Fruit fly (Drosophila melanogaster): ENCODE data around the gene Lk6.

The Lk6 gene

DNA sequence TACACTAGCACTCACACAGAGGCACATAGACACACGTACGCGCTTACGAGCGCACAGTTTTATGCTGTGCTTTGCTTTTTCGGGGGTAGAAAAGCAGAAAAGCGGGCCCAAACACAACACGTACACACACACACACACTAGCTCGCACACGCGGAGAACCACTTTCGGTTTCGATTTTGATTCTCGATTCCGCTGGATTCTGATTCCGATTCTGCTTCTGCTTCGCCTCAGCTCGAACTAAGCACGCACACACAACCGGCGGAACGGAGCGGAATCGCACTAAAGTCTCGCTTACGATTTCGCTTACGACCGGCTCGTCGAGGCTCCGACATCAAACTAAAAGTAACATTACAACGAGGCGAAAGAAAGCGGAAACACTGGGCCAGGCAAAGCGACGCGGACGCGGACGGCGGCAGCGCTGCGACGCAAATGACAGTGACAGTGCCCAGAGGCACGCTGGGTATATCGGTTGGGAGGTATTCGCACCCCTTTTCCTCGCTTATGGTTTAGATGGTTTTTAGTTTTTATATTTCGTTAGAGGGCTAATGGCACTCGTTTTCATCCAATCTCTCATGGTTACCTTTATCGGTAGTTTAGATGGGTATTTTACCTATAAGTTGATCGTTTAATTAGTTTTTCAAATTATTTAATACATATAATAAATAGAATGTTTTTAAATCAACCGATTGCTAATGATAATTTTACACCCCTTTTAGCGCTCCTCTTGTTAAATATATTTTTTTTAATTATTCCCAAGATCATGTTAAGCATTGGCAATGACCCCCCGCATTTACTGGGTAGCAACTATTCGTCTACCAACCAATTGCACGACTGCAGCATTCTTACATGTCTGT is 14.0 kb upstream of the Lk6 start (continued):
- TF ChIP-seq al (GFP tag; IDR thresholded peaks at IDR 0.05) (peak; percentile 33; the same call in 1 of the 2 replicates), CG12659 (GFP tag; optimal IDR thresholded peaks at IDR 0.05) (peak; percentile 77), CG42726 (GFP tag; IDR thresholded peaks at IDR 0.05; ENCODE audit: partially characterized antibody) (peak; percentile 57; the same call in 1 of the 2 replicates), mam (GFP tag; optimal IDR thresholded peaks at IDR 0.05) (peak; percentile 44), CG34422 (GFP tag; IDR thresholded peaks at IDR 0.05) (peak; percentile 84; the same call in 2 of the 3 replicates), NC2α (GFP tag; optimal IDR thresholded peaks at IDR 0.05) (peak; percentile 43), btn (GFP tag; optimal IDR thresholded peaks at IDR 0.05) (peak; percentile 38), HLH4C (GFP tag; IDR thresholded peaks at IDR 0.05; ENCODE audit: partially characterized antibody) (peak; percentile 47; the same call in 1 of the 3 replicates), da (GFP tag; optimal IDR thresholded peaks at IDR 0.05) (peak; percentile 49), CG7839 (tag; optimal IDR thresholded peaks at IDR 0.05) (peak; percentile 68), scrt (GFP tag; optimal IDR thresholded peaks at IDR 0.05) (peak; percentile 53), CG5180 (GFP tag; optimal IDR thresholded peaks at IDR 0.05) (peak; percentile 95), CG2116 (GFP tag; optimal IDR thresholded peaks at IDR 0.05) (peak; percentile 40), CG3847 (GFP tag; IDR thresholded peaks at IDR 0.05) (0 out of 2 replicates have a peak, but pooled peaks have one; percentile 12), Oaz (GFP tag; IDR thresholded peaks at IDR 0.05) (no peak), CG8089 (GFP tag; optimal IDR thresholded peaks at IDR 0.05) (peak; percentile 43), Deaf1 (tag; optimal IDR thresholded peaks at IDR 0.05) (peak; percentile 87), Fer3 (tag; optimal IDR thresholded peaks at IDR 0.05) (no peak), CG8281 (tag; optimal IDR thresholded peaks at IDR 0.05) (peak; percentile 9), ems (GFP tag; optimal IDR thresholded peaks at IDR 0.05) (no peak), nerfin-2 (GFP tag; IDR thresholded peaks at IDR 0.05; ENCODE audit: partially characterized antibody) (peak; percentile 53; the same call in 1 of the 2 replicates), amos (GFP tag; IDR thresholded peaks at IDR 0.05; ENCODE audit: partially characterized antibody) (peak; percentile 53), p53 (GFP tag; optimal IDR thresholded peaks at IDR 0.05) (no peak), sens (GFP tag) (peak; percentile 94), CG30431 (GFP tag; optimal IDR thresholded peaks at IDR 0.05) (peak; percentile 65), vvl (GFP tag; IDR thresholded peaks at IDR 0.05) (0 out of 2 replicates have a peak, but pooled peaks have one; percentile 26), Meics (GFP tag; optimal IDR thresholded peaks at IDR 0.05) (peak; percentile 66), CG14710 (tag; optimal IDR thresholded peaks at IDR 0.05) (peak; percentile 69), gce (GFP tag; IDR thresholded peaks at IDR 0.05) (peak; percentile 58; the same call in 1 of the 3 replicates), CG17385 (GFP tag; optimal IDR thresholded peaks at IDR 0.05) (peak; percentile 49), z (GFP tag; IDR thresholded peaks at IDR 0.05) (peak; percentile 55; the same call in 2 of the 3 replicates), danr (GFP tag; IDR thresholded peaks at IDR 0.05) (peak; percentile 48), zen2 (GFP tag; IDR thresholded peaks at IDR 0.05; ENCODE audit: partially characterized antibody) (no peak), prd (optimal IDR thresholded peaks at IDR 0.05) (no peak), prd (GFP tag; IDR thresholded peaks at IDR 0.05) (peak; percentile 68; the same call in 2 of the 3 replicates), shn (GFP tag; optimal IDR thresholded peaks at IDR 0.05) (peak; percentile 62), so (GFP tag; IDR thresholded peaks at IDR 0.05) (no peak), CG10462 (GFP tag; optimal IDR thresholded peaks at IDR 0.05) (peak; percentile 55), CG13287 (GFP tag; IDR thresholded peaks at IDR 0.05; ENCODE audit: partially characterized antibody) (peak; percentile 32; the same call in 1 of the 2 replicates), CG2199 (GFP tag; IDR thresholded peaks at IDR 0.05) (peak; percentile 95), Bteb2 (GFP tag; optimal IDR thresholded peaks at IDR 0.05) (peak; percentile 23), mld (GFP tag; IDR thresholded peaks at IDR 0.05; ENCODE audit: partially characterized antibody) (no peak), inv (GFP tag; IDR thresholded peaks at IDR 0.05; ENCODE audit: partially characterized antibody) (no peak), CG18476 (GFP tag; optimal IDR thresholded peaks at IDR 0.05) (peak; percentile 29), Ada2b (GFP tag; IDR thresholded peaks at IDR 0.05) (no peak), CG10366 (GFP tag; IDR thresholded peaks at IDR 0.05) (peak; percentile 22; the same call in 1 of the 2 replicates), wor (GFP tag; IDR thresholded peaks at IDR 0.05) (no peak; the same call in 1 of the 2 replicates), Xbp1 (GFP tag; optimal IDR thresholded peaks at IDR 0.05) (peak; percentile 74)
